Worm (Caenorhabditis elegans) whole organism, mixed stage, embryonic: ENCODE data around the gene Y56A3A.7.
A peak's percentile ranks its signal among the peaks of the same experiment; 100 is the strongest.

Source experiments
- M03D4.4 ChIP-seq: sonication (generic microtip); optimal IDR thresholded peaks from 2 replicates; lab custom pipeline; 2017; ENCODE audit warnings: mild to moderate bottlenecking, missing genetic modification characterization, missing compliant biosample characterization
- bed-3 ChIP-seq: fragments of 200-800 bp; sonication (Bioruptor generic); optimal IDR thresholded peaks from 3 replicates; lab custom pipeline; 2018; ENCODE audit warnings: mild to moderate bottlenecking, missing genetic modification characterization, moderate library complexity, missing compliant biosample characterization
- blmp-1 ChIP-seq: fragments of 150-350 bp; optimal IDR thresholded peaks from 2 replicates; lab custom pipeline; 2014; ENCODE audit warnings: missing biosample characterization, missing genetic modification characterization
- ceh-39 ChIP-seq: fragments of 150-350 bp; optimal IDR thresholded peaks from 2 replicates; lab custom pipeline; 2014; ENCODE audit warnings: missing biosample characterization, missing genetic modification characterization
- ceh-43 ChIP-seq: fragments of 200-800 bp; sonication (Bioruptor generic); optimal IDR thresholded peaks from 2 replicates; lab custom pipeline; 2018; ENCODE audit warnings: mild to moderate bottlenecking, missing genetic modification characterization, moderate library complexity, missing compliant biosample characterization
- ceh-83 ChIP-seq: fragments of 200-800 bp; sonication (Bioruptor generic); optimal IDR thresholded peaks from 2 replicates; lab custom pipeline; 2018; ENCODE audit warnings: mild to moderate bottlenecking, missing genetic modification characterization, missing compliant biosample characterization
- ces-1 ChIP-seq: fragments of 150-350 bp; optimal IDR thresholded peaks from 2 replicates; lab custom pipeline; 2014; ENCODE audit warnings: missing biosample characterization, missing genetic modification reagents, missing genetic modification characterization
- cnd-1 ChIP-seq: fragments of 200-800 bp; sonication (Bioruptor generic); optimal IDR thresholded peaks from 2 replicates; lab custom pipeline; 2018; ENCODE audit warnings: mild to moderate bottlenecking, missing genetic modification characterization, missing compliant biosample characterization
- drap-1 ChIP-seq: fragments of 200-800 bp; sonication (Bioruptor generic); optimal IDR thresholded peaks from 3 replicates; lab custom pipeline; 2018; ENCODE audit warnings: mild to moderate bottlenecking, missing genetic modification characterization, missing compliant biosample characterization
- elt-1 ChIP-seq: sonication (generic microtip); optimal IDR thresholded peaks from 2 replicates; lab custom pipeline; 2017; ENCODE audit warnings: missing genetic modification characterization, mild to moderate bottlenecking, missing compliant biosample characterization, antibody characterized with exemption, moderate library complexity, borderline replicate concordance; ENCODE audit not compliant: insufficient read depth
- elt-3 ChIP-seq: fragments of 150-350 bp; optimal IDR thresholded peaks from 2 replicates; lab custom pipeline; 2014; ENCODE audit warnings: missing biosample characterization, missing genetic modification characterization
- flh-1 ChIP-seq: fragments of 200-800 bp; sonication (Bioruptor generic); optimal IDR thresholded peaks from 2 replicates; lab custom pipeline; 2018; ENCODE audit warnings: mild to moderate bottlenecking, missing genetic modification characterization, moderate library complexity, missing compliant biosample characterization
- ham-2 ChIP-seq: fragments of 200-800 bp; sonication (Bioruptor generic); optimal IDR thresholded peaks from 2 replicates; lab custom pipeline; 2018; ENCODE audit warnings: mild to moderate bottlenecking, missing genetic modification characterization, missing compliant biosample characterization
- hlh-1 ChIP-seq: fragments of 150-350 bp; optimal IDR thresholded peaks from 2 replicates; lab custom pipeline; 2014; ENCODE audit warnings: missing biosample characterization, missing genetic modification reagents, missing genetic modification characterization
- lin-13 ChIP-seq: fragments of 150-350 bp; optimal IDR thresholded peaks from 2 replicates; lab custom pipeline; 2014; ENCODE audit warnings: missing biosample characterization, missing genetic modification characterization
- lin-32 ChIP-seq: fragments of 200-800 bp; sonication (Bioruptor generic); optimal IDR thresholded peaks from 2 replicates; lab custom pipeline; 2018; ENCODE audit warnings: mild to moderate bottlenecking, missing genetic modification characterization, missing compliant biosample characterization
- lsy-2 ChIP-seq: fragments of 150-350 bp; optimal IDR thresholded peaks from 2 replicates; lab custom pipeline; 2014; ENCODE audit warnings: missing biosample characterization, missing genetic modification characterization
- mab-5 ChIP-seq: fragments of 150-350 bp; optimal IDR thresholded peaks from 2 replicates; lab custom pipeline; 2014; ENCODE audit warnings: missing biosample characterization, missing genetic modification characterization
- mep-1 ChIP-seq: fragments of 150-350 bp; optimal IDR thresholded peaks from 2 replicates; lab custom pipeline; 2017; ENCODE audit warnings: missing biosample characterization, missing genetic modification reagents, missing genetic modification characterization, inconsistent platforms
- mls-2 ChIP-seq: sonication (generic microtip); optimal IDR thresholded peaks from 2 replicates; lab custom pipeline; 2016; ENCODE audit warnings: mild to moderate bottlenecking, missing genetic modification characterization, moderate library complexity, missing compliant biosample characterization
- nhr-12 ChIP-seq: fragments of 150-350 bp; optimal IDR thresholded peaks from 2 replicates; lab custom pipeline; 2014; ENCODE audit warnings: missing biosample characterization, missing genetic modification characterization
- nhr-2 ChIP-seq: fragments of 150-350 bp; optimal IDR thresholded peaks from 2 replicates; lab custom pipeline; 2014; ENCODE audit warnings: missing biosample characterization, missing genetic modification characterization
- nhr-237 ChIP-seq: fragments of 150-350 bp; optimal IDR thresholded peaks from 2 replicates; lab custom pipeline; 2014; ENCODE audit warnings: missing biosample characterization, missing genetic modification characterization
- nhr-28 ChIP-seq: fragments of 150-350 bp; optimal IDR thresholded peaks from 2 replicates; lab custom pipeline; 2014; ENCODE audit warnings: missing biosample characterization, missing genetic modification characterization
- nhr-76 ChIP-seq: sonication (generic microtip); optimal IDR thresholded peaks from 2 replicates; lab custom pipeline; 2017; ENCODE audit warnings: missing biosample characterization, missing genetic modification characterization
- pha-4 ChIP-seq: fragments of 150-350 bp; optimal IDR thresholded peaks from 2 replicates; lab custom pipeline; 2018; ENCODE audit warnings: missing biosample characterization, missing genetic modification reagents, missing genetic modification characterization
- sem-2 ChIP-seq: fragments of 200-800 bp; sonication (Bioruptor generic); optimal IDR thresholded peaks from 2 replicates; lab custom pipeline; 2018; ENCODE audit warnings: mild to moderate bottlenecking, missing genetic modification characterization, missing compliant biosample characterization
- snpc-4 ChIP-seq: fragments of 150-350 bp; optimal IDR thresholded peaks from 2 replicates; lab custom pipeline; 2014; ENCODE audit warnings: missing biosample characterization, missing genetic modification characterization
- sptf-1 ChIP-seq: sonication (generic microtip); optimal IDR thresholded peaks from 2 replicates; lab custom pipeline; 2017; ENCODE audit warnings: mild to moderate bottlenecking, missing genetic modification characterization, moderate library complexity, missing compliant biosample characterization
- tbx-8 ChIP-seq: fragments of 200-800 bp; sonication (Bioruptor generic); optimal IDR thresholded peaks from 2 replicates; lab custom pipeline; 2018; ENCODE audit warnings: mild to moderate bottlenecking, missing genetic modification characterization, moderate library complexity, missing compliant biosample characterization
- unc-120 ChIP-seq: sonication (generic microtip); optimal IDR thresholded peaks from 2 replicates; lab custom pipeline; 2017; ENCODE audit warnings: missing genetic modification characterization, missing compliant biosample characterization; ENCODE audit not compliant: poor library complexity, severe bottlenecking
- unc-39 ChIP-seq: fragments of 150-350 bp; optimal IDR thresholded peaks from 2 replicates; lab custom pipeline; 2014; ENCODE audit warnings: missing biosample characterization, missing genetic modification characterization
- unc-62 ChIP-seq: fragments of 150-350 bp; optimal IDR thresholded peaks from 2 replicates; lab custom pipeline; 2014; ENCODE audit warnings: missing biosample characterization, missing genetic modification reagents, missing genetic modification characterization
- zip-8 ChIP-seq: fragments of 150-350 bp; optimal IDR thresholded peaks from 2 replicates; lab custom pipeline; 2014; ENCODE audit warnings: missing biosample characterization, missing genetic modification characterization
- ztf-11 ChIP-seq: fragments of 150-350 bp; optimal IDR thresholded peaks from 2 replicates; lab custom pipeline; 2014; ENCODE audit warnings: missing biosample characterization, missing genetic modification characterization

Gene Y56A3A.7

ce11 chrIII:11946062-11946749 is 613 bp downstream of the Y56A3A.7 start:
- TF ChIP-seq elt-3 (tag; lab: Kevin White, UChicago) (no peak), nhr-12 (tag; lab: Kevin White, UChicago) (no peak), ceh-83 (GFP tag; lab: Kevin White, UChicago) (peak; percentile 39), sem-2 (GFP tag; lab: Kevin White, UChicago) (no peak), ceh-43 (GFP tag; lab: Kevin White, UChicago) (no peak), unc-62 (GFP tag; lab: Kevin White, UChicago) (no peak), lin-32 (GFP tag; lab: Kevin White, UChicago) (no peak), unc-39 (tag; lab: Kevin White, UChicago) (no peak), sptf-1 (tag; lab: Kevin White, UChicago) (peak; percentile 53), hlh-1 (tag; lab: Kevin White, UChicago) (no peak), mep-1 (peak; percentile 47), mab-5 (tag; lab: Kevin White, UChicago) (no peak), elt-1 (tag; lab: Kevin White, UChicago) (no peak), bed-3 (GFP tag; lab: Kevin White, UChicago) (no peak), blmp-1 (tag; lab: Kevin White, UChicago) (no peak), ham-2 (GFP tag; lab: Kevin White, UChicago) (no peak), flh-1 (GFP tag; lab: Kevin White, UChicago) (no peak), nhr-28 (tag; lab: Kevin White, UChicago) (no peak), cnd-1 (tag; lab: Kevin White, UChicago) (peak; percentile 44), lin-13 (tag; lab: Kevin White, UChicago) (peak; percentile 58), nhr-237 (no peak), nhr-76 (tag; lab: Kevin White, UChicago) (no peak), mls-2 (tag; lab: Kevin White, UChicago) (no peak), M03D4.4 (tag; lab: Kevin White, UChicago) (no peak), ztf-11 (no peak), pha-4 (no peak), drap-1 (GFP tag; lab: Kevin White, UChicago) (no peak), zip-8 (tag; lab: Kevin White, UChicago) (no peak), nhr-2 (tag; lab: Kevin White, UChicago) (no peak), snpc-4 (no peak), ceh-39 (tag; lab: Kevin White, UChicago) (peak; percentile 41), unc-120 (tag; lab: Kevin White, UChicago) (no peak), tbx-8 (GFP tag; lab: Kevin White, UChicago) (no peak), lsy-2 (tag; lab: Kevin White, UChicago) (peak; percentile 52), ces-1 (GFP tag; lab: Kevin White, UChicago) (peak; percentile 93)

DNA sequence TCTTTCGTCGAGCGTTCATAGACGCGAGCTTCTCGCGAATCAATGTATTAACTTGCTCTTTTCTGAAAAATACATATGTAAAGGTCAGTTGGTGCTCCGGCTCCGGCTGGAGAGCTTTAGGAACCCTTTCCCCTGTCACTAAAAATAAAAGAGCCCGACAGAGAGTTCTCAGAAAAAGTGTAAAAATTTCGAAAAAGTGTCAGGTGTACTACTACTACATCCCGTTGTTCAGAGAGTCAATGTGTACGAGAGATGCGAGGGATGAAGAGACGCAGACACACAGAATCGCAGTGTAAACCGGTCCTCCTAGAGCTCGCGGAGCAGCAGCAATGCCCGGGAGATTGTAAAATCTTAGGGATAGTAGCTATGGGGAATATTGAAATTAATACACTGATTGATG is 4.2 kb downstream of the Y56A3A.7 start:
- TF ChIP-seq M03D4.4 (tag; lab: Kevin White, UChicago) (no peak), cnd-1 (tag; lab: Kevin White, UChicago) (no peak), ceh-83 (GFP tag; lab: Kevin White, UChicago) (no peak), unc-62 (GFP tag; lab: Kevin White, UChicago) (peak; percentile 64), ces-1 (GFP tag; lab: Kevin White, UChicago) (no peak), unc-39 (tag; lab: Kevin White, UChicago) (no peak), nhr-12 (tag; lab: Kevin White, UChicago) (no peak), unc-120 (tag; lab: Kevin White, UChicago) (peak; percentile 71), hlh-1 (tag; lab: Kevin White, UChicago) (peak; percentile 98), elt-1 (tag; lab: Kevin White, UChicago) (no peak)

ce11 chrIII:11938525-11938924 is 8.3 kb downstream of the Y56A3A.7 start:
- TF ChIP-seq mab-5 (tag; lab: Kevin White, UChicago) (no peak), tbx-8 (GFP tag; lab: Kevin White, UChicago) (no peak), nhr-28 (tag; lab: Kevin White, UChicago) (no peak), unc-62 (GFP tag; lab: Kevin White, UChicago) (no peak), ceh-83 (GFP tag; lab: Kevin White, UChicago) (no peak), lsy-2 (tag; lab: Kevin White, UChicago) (no peak), blmp-1 (tag; lab: Kevin White, UChicago) (no peak)
